Fruit fly (Drosophila melanogaster) whole organism, prepupa: ENCODE results near the gene Vajk2.

Experiments used
- Blimp-1 ChIP-seq: fragments of 200-800 bp; sonication (Bioruptor generic); optimal IDR thresholded peaks from 3 replicates; lab custom pipeline; 2017; ENCODE audit warnings: missing biosample characterization, missing genetic modification characterization, mild to moderate bottlenecking, moderate library complexity, missing genetic modification reagents
- CG10631 ChIP-seq: fragments of 200-800 bp; sonication (Bioruptor generic); optimal IDR thresholded peaks from 2 replicates; lab custom pipeline; 2016; ENCODE audit warnings: missing biosample characterization, missing genetic modification characterization
- CG10669 ChIP-seq: fragments of 200-800 bp; sonication (Bioruptor generic); optimal IDR thresholded peaks from 3 replicates; lab custom pipeline; 2018; ENCODE audit warnings: missing biosample characterization, mild to moderate bottlenecking, missing genetic modification characterization, moderate library complexity
- CG11294 ChIP-seq: fragments of 200-800 bp; sonication (Bioruptor generic); IDR thresholded peaks from 2 replicates; pipeline ENCODE4 v1.3.6; 2022; ENCODE audit warnings: missing biosample characterization, missing genetic modification characterization
- CG11762 ChIP-seq: fragments of 200-800 bp; sonication (Bioruptor generic); optimal IDR thresholded peaks from 3 replicates; lab custom pipeline; 2016; ENCODE audit warnings: missing biosample characterization, missing genetic modification characterization; ENCODE audit not compliant: insufficient read depth
- CG15336 ChIP-seq: fragments of 200-800 bp; sonication (Bioruptor generic); IDR thresholded peaks from 2 replicates; pipeline ENCODE4 v1.3.6; 2022; ENCODE audit warnings: missing biosample characterization, missing genetic modification characterization
- CG3032 ChIP-seq: fragments of 200-800 bp; optimal IDR thresholded peaks from 2 replicates; lab custom pipeline; 2019; ENCODE audit warnings: missing biosample characterization, mild to moderate bottlenecking, missing genetic modification characterization, moderate library complexity
- CG31627 ChIP-seq: fragments of 200-800 bp; sonication (Bioruptor generic); optimal IDR thresholded peaks from 3 replicates; lab custom pipeline; 2016; ENCODE audit warnings: missing biosample characterization, missing genetic modification characterization
- CG4318 ChIP-seq: fragments of 200-800 bp; sonication (Bioruptor generic); optimal IDR thresholded peaks from 3 replicates; lab custom pipeline; 2017; ENCODE audit warnings: missing biosample characterization, mild to moderate bottlenecking, missing genetic modification characterization
- CG6276 ChIP-seq: fragments of 200-800 bp; sonication (Bioruptor generic); optimal IDR thresholded peaks from 2 replicates; lab custom pipeline; 2017; ENCODE audit warnings: missing biosample characterization, mild to moderate bottlenecking, missing genetic modification characterization
- CG6792 ChIP-seq: fragments of 200-800 bp; sonication (Bioruptor generic); optimal IDR thresholded peaks from 3 replicates; lab custom pipeline; 2016; ENCODE audit warnings: missing biosample characterization, missing genetic modification characterization
- CG6808 ChIP-seq: fragments of 200-800 bp; sonication (Bioruptor generic); optimal IDR thresholded peaks from 3 replicates; lab custom pipeline; 2017; ENCODE audit warnings: missing biosample characterization, missing genetic modification characterization, mild to moderate bottlenecking, moderate library complexity, missing genetic modification reagents
- CG6854 ChIP-seq: fragments of 200-800 bp; sonication (Bioruptor generic); optimal IDR thresholded peaks from 2 replicates; lab custom pipeline; 2017; ENCODE audit warnings: missing biosample characterization, mild to moderate bottlenecking, missing genetic modification characterization
- CG7368 ChIP-seq: fragments of 200-800 bp; sonication (Bioruptor generic); optimal IDR thresholded peaks from 3 replicates; lab custom pipeline; 2016; ENCODE audit warnings: missing biosample characterization, missing genetic modification characterization
- CG8119 ChIP-seq: fragments of 200-800 bp; sonication (Bioruptor generic); IDR thresholded peaks from 3 replicates; pipeline ENCODE4 v1.3.6; 2022; ENCODE audit warnings: missing biosample characterization, missing genetic modification characterization
- CG8632 ChIP-seq: fragments of 200-800 bp; sonication (Bioruptor generic); optimal IDR thresholded peaks from 3 replicates; lab custom pipeline; 2016; ENCODE audit warnings: missing biosample characterization, missing genetic modification characterization
- CG9139 ChIP-seq: fragments of 200-800 bp; sonication (Bioruptor generic); optimal IDR thresholded peaks from 3 replicates; lab custom pipeline; 2017; ENCODE audit warnings: missing biosample characterization, mild to moderate bottlenecking, missing genetic modification characterization
- Eip75B ChIP-seq: fragments of 200-800 bp; sonication (Bioruptor generic); optimal IDR thresholded peaks from 3 replicates; lab custom pipeline; 2016; ENCODE audit warnings: missing biosample characterization, missing genetic modification characterization
- Eip78C ChIP-seq: fragments of 200-800 bp; sonication (Bioruptor generic); peaks from one replicate; lab custom pipeline; 2016; ENCODE audit warnings: missing biosample characterization, missing genetic modification characterization
- Eip93F ChIP-seq: fragments of 200-800 bp; sonication (Bioruptor generic); optimal IDR thresholded peaks from 2 replicates; lab custom pipeline; 2016; ENCODE audit warnings: missing biosample characterization, mild to moderate bottlenecking, missing genetic modification characterization
- Ets21C ChIP-seq: fragments of 200-800 bp; sonication (Bioruptor generic); optimal IDR thresholded peaks from 3 replicates; lab custom pipeline; 2016; ENCODE audit warnings: missing biosample characterization, missing genetic modification characterization
- Ets96B ChIP-seq: fragments of 200-800 bp; optimal IDR thresholded peaks from 2 replicates; lab custom pipeline; 2019; ENCODE audit warnings: missing biosample characterization, mild to moderate bottlenecking, missing genetic modification characterization, moderate library complexity
- Gug ChIP-seq: fragments of 200-800 bp; sonication (Bioruptor generic); IDR thresholded peaks from 2 replicates; pipeline ENCODE4 v1.3.6; 2022; ENCODE audit warnings: missing biosample characterization, missing genetic modification characterization
- Hr38 ChIP-seq: sonication (Bioruptor generic); optimal IDR thresholded peaks from 2 replicates; lab custom pipeline; 2016; ENCODE audit warnings: missing biosample characterization, missing genetic modification characterization
- Hr39 ChIP-seq: fragments of 200-800 bp; sonication (Bioruptor generic); optimal IDR thresholded peaks from 2 replicates; lab custom pipeline; 2016; ENCODE audit warnings: missing biosample characterization, missing genetic modification characterization
- Hr4 ChIP-seq: fragments of 200-800 bp; sonication (Bioruptor generic); optimal IDR thresholded peaks from 3 replicates; lab custom pipeline; 2016; ENCODE audit warnings: missing biosample characterization, missing genetic modification characterization
- Lpt ChIP-seq: fragments of 200-800 bp; sonication (Bioruptor generic); optimal IDR thresholded peaks from 3 replicates; lab custom pipeline; 2016; ENCODE audit warnings: missing biosample characterization, missing genetic modification characterization
- Met ChIP-seq: fragments of 200-800 bp; sonication (Bioruptor generic); optimal IDR thresholded peaks from 3 replicates; lab custom pipeline; 2016; ENCODE audit warnings: missing biosample characterization, missing genetic modification characterization
- OdsH ChIP-seq: fragments of 200-800 bp; sonication (Bioruptor generic); optimal IDR thresholded peaks from 3 replicates; lab custom pipeline; 2016; ENCODE audit warnings: missing biosample characterization, missing genetic modification characterization
- Smox ChIP-seq: fragments of 200-800 bp; sonication (Bioruptor generic); optimal IDR thresholded peaks from 3 replicates; lab custom pipeline; 2016; ENCODE audit warnings: missing biosample characterization, missing genetic modification characterization
- Sox15 ChIP-seq: fragments of 200-800 bp; sonication (Bioruptor generic); optimal IDR thresholded peaks from 3 replicates; lab custom pipeline; 2016; ENCODE audit warnings: missing biosample characterization, missing genetic modification characterization
- achi ChIP-seq: fragments of 200-800 bp; sonication (Bioruptor generic); optimal IDR thresholded peaks from 3 replicates; lab custom pipeline; 2016; ENCODE audit warnings: missing biosample characterization, missing genetic modification characterization
- acj6 ChIP-seq: fragments of 200-800 bp; sonication (Bioruptor generic); optimal IDR thresholded peaks from 3 replicates; lab custom pipeline; 2016; ENCODE audit warnings: missing biosample characterization, missing genetic modification characterization
- cyc ChIP-seq: fragments of 200-800 bp; sonication (Bioruptor generic); optimal IDR thresholded peaks from 3 replicates; lab custom pipeline; 2016; ENCODE audit warnings: missing biosample characterization, missing genetic modification characterization
- dsx ChIP-seq: fragments of 200-800 bp; optimal IDR thresholded peaks from 3 replicates; lab custom pipeline; 2019; ENCODE audit warnings: missing biosample characterization, mild to moderate bottlenecking, missing genetic modification characterization, moderate library complexity; ENCODE audit not compliant: poor library complexity, severe bottlenecking
- esn ChIP-seq: fragments of 200-800 bp; sonication (Bioruptor generic); optimal IDR thresholded peaks from 2 replicates; lab custom pipeline; 2016; ENCODE audit warnings: missing biosample characterization, mild to moderate bottlenecking, missing genetic modification characterization, moderate library complexity
- fd85E ChIP-seq: fragments of 200-800 bp; sonication (Bioruptor generic); optimal IDR thresholded peaks from 3 replicates; lab custom pipeline; 2016; ENCODE audit warnings: missing biosample characterization, missing genetic modification characterization
- fkh ChIP-seq: fragments of 200-800 bp; sonication (Bioruptor generic); optimal IDR thresholded peaks from 3 replicates; lab custom pipeline; 2017; ENCODE audit warnings: missing biosample characterization, mild to moderate bottlenecking, missing genetic modification characterization, moderate library complexity
- lz ChIP-seq: fragments of 200-800 bp; sonication (Bioruptor generic); optimal IDR thresholded peaks from 3 replicates; lab custom pipeline; 2016; ENCODE audit warnings: missing biosample characterization, missing genetic modification characterization
- net ChIP-seq: fragments of 200-800 bp; sonication (Bioruptor generic); optimal IDR thresholded peaks from 3 replicates; lab custom pipeline; 2016; ENCODE audit warnings: missing biosample characterization, missing genetic modification characterization
- salr ChIP-seq, 2 experiments: fragments of 200-800 bp; sonication (Bioruptor generic); optimal IDR thresholded peaks; 3 replicates each; lab custom pipeline; 2016 to 2018; ENCODE audit warnings: missing biosample characterization in 2 of 2, missing genetic modification characterization in 2 of 2, mild to moderate bottlenecking in 1 of 2
- ss ChIP-seq, 2 experiments: fragments of 200-800 bp; sonication (Bioruptor generic); optimal IDR thresholded peaks; 2 replicates in 1 of 2; 3 replicates in 1 of 2; lab custom pipeline; 2017 to 2018; ENCODE audit warnings: mild to moderate bottlenecking in 2 of 2, missing biosample characterization in 2 of 2, missing genetic modification characterization in 2 of 2, moderate library complexity in 1 of 2
- svp ChIP-seq: fragments of 200-800 bp; sonication (Bioruptor generic); peaks from one replicate; lab custom pipeline; 2016; ENCODE audit warnings: missing biosample characterization, missing genetic modification characterization
- vri ChIP-seq: fragments of 200-800 bp; sonication (Bioruptor generic); optimal IDR thresholded peaks from 3 replicates; lab custom pipeline; 2016; ENCODE audit warnings: missing biosample characterization, mild to moderate bottlenecking, missing genetic modification characterization

Gene Vajk2

DNA sequence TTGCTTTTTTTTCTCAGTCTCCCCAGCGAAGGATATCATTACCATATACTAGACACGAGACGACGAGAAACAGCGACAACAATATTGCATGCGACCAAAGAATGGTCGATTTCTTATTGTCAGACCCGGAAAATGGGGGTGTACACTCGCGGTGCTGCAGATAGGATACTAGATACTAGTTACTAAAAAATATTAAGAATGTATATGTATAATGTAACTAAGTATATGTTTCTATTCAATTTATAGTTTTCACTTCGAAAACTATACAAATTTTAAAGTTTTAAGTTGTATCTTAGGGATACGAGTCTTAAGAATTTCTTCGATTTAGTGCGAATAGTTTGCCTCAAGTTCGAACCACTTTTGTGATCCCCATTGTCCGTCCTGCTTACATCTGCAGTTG is 41.1 kb downstream of the Vajk2 start (continued):
- TF ChIP-seq CG6854 (GFP tag; lab: Kevin White, UChicago) (no peak), Gug (GFP tag; lab: Robert Waterston, UW) (no peak), salr (GFP tag; optimal IDR thresholded peaks at IDR 0.05; lab: Kevin White, UChicago) (peak in 1 of 2 experiments; percentile 39), Ets21C (GFP tag; lab: Kevin White, UChicago) (no peak), CG10631 (GFP tag; lab: Kevin White, UChicago) (no peak), vri (GFP tag; lab: Kevin White, UChicago) (no peak), OdsH (GFP tag; lab: Kevin White, UChicago) (no peak), fkh (GFP tag; lab: Kevin White, UChicago) (no peak), Eip78C (peak; percentile 86), CG31627 (GFP tag; lab: Kevin White, UChicago) (no peak), CG15336 (GFP tag; lab: Robert Waterston, UW) (peak; percentile 56), Sox15 (no peak), Met (no peak), CG11294 (no peak), CG6276 (no peak), CG4318 (GFP tag; lab: Kevin White, UChicago) (no peak), net (no peak), Smox (GFP tag; lab: Kevin White, UChicago) (no peak), Hr4 (GFP tag; lab: Kevin White, UChicago) (no peak), CG11762 (GFP tag; lab: Kevin White, UChicago) (peak; percentile 36), CG3032 (peak; percentile 72), Ets96B (tag; lab: Kevin White, UChicago) (peak; percentile 70), CG10669 (GFP tag; lab: Kevin White, UChicago) (no peak), svp (peak; percentile 48), Hr39 (GFP tag; lab: Kevin White, UChicago) (no peak), acj6 (GFP tag; lab: Kevin White, UChicago) (peak; percentile 42), Eip75B (GFP tag; lab: Kevin White, UChicago) (no peak)
- TF ChIP-seq, all 60 proteins: peak for 23

DNA sequence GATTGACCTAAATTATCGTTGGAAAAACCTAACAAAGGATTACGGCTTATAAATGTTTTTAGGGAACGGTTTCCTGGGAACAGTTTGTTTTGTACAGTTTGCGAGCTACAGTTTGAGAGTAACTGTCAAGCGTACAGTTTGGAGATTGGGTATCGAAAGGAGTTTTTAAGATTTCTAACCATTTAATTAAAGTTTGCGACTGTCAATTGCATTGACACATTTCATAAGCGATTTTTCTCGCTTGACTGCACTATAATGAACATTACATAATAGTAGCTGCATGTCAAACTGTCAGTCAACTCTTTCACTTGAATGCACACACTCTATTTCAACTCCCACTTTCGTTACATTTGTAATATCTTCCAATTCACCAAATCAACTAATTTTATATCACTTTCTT is 41.7 kb downstream of the Vajk2 start:
- TF ChIP-seq achi (GFP tag; lab: Kevin White, UChicago) (no peak), Hr4 (GFP tag; lab: Kevin White, UChicago) (no peak), svp (no peak), Ets21C (GFP tag; lab: Kevin White, UChicago) (no peak), Hr39 (GFP tag; lab: Kevin White, UChicago) (no peak), fkh (GFP tag; lab: Kevin White, UChicago) (no peak)

DNA sequence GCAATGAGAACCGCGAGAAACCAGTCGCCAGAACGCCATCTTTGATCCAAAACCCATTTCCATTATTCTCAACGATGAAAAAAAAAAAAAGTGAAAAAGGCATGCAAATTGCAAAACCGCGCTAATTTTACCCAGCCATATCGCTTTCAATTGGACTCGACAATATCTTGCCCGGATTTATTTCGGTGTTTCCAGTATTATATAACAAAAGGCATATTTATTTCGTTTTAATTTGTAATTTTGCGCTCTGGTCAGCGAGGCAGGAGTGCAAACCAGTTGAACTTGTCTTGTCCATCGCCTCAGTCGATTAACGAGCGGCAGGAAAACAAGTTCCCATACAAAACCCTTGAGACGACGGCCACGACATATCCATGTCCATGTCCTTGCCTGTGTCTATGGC is 44.6 kb downstream of the Vajk2 start:
- TF ChIP-seq vri (GFP tag; lab: Kevin White, UChicago) = peak; percentile 52
- no peak for TF ChIP-seq fkh (GFP tag; lab: Kevin White, UChicago)
- TF ChIP-seq CG9139 = no peak
- TF ChIP-seq lz (GFP tag; lab: Kevin White, UChicago) = no peak

DNA sequence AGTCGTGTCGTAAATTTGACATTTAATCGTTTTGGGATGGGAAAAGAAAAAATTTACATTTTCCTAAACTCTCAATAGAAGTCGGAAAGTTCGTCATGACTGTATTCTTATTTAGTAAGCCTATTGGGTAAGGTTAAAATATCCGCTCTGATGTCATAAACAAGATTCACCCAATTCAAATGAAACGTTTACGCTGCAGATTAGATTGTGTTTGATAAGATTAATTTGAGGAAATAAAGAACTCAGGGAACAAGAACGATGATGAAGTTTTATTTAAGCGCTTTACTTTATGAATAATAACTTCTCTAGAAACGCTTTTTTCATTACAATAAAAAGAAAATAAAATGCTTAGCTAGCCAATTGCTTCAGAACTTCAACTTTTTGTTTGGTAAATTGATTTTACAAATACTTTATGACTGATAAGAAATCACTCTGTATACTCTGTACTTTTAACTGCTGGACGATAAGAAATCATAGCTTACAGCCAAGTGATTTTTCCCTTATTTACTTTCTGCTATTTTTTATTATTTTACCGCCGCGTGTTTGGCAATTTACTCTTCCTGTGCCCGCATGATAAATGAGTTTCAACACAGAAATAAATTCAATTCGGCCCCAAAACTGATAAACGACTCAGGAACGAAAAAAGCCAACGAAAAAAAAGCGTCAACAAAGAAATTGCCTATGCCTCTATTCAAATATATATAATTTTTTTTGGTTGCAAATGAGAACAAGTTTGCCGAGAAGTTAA is 48.0 kb downstream of the Vajk2 start:
- no peak for TF ChIP-seq CG6792 (GFP tag; lab: Kevin White, UChicago)
- TF ChIP-seq Lpt (GFP tag; lab: Kevin White, UChicago) = no peak
- TF ChIP-seq cyc (GFP tag; lab: Kevin White, UChicago) = no peak
- peak; percentile 8 for TF ChIP-seq Blimp-1 (GFP tag; lab: Kevin White, UChicago)
- no peak for TF ChIP-seq CG8632
- peak; percentile 58 for TF ChIP-seq CG6854 (GFP tag; lab: Kevin White, UChicago)
- TF ChIP-seq Smox (GFP tag; lab: Kevin White, UChicago) = no peak
- no peak for TF ChIP-seq Hr38 (GFP tag; lab: Kevin White, UChicago)
- TF ChIP-seq Eip93F = peak; percentile 69
- TF ChIP-seq dsx (GFP tag; lab: Kevin White, UChicago) = no peak
- TF ChIP-seq acj6 (GFP tag; lab: Kevin White, UChicago) = no peak
- TF ChIP-seq fkh (GFP tag; lab: Kevin White, UChicago) = peak; percentile 59
- TF ChIP-seq svp = peak; percentile 65
- no peak for TF ChIP-seq CG7368 (GFP tag; lab: Kevin White, UChicago)
- TF ChIP-seq CG8119 (GFP tag; lab: Robert Waterston, UW) = no peak
- TF ChIP-seq CG6808 = peak; percentile 15
- TF ChIP-seq esn (GFP tag; lab: Kevin White, UChicago) = no peak
- TF ChIP-seq CG9139 = no peak
- no peak for TF ChIP-seq CG6276
- no peak for TF ChIP-seq CG10669 (GFP tag; lab: Kevin White, UChicago)
- TF ChIP-seq ss (GFP tag; optimal IDR thresholded peaks at IDR 0.05; lab: Kevin White, UChicago) = peak in 1 of 2 experiments; percentile 5
- TF ChIP-seq fd85E (GFP tag; lab: Kevin White, UChicago) = no peak
- TF ChIP-seq CG11294 = no peak
